Fruit fly (Drosophila melanogaster) whole organism, embryonic: ENCODE data around the gene CG34117.

Experiments
- CG1024 ChIP-seq: fragments of 200-800 bp; sonication (Bioruptor generic); IDR thresholded peaks from 2 replicates; pipeline ENCODE4 v1.3.6; 2022; ENCODE audit warnings: missing biosample characterization, missing genetic modification characterization
- CG12219 ChIP-seq: fragments of 200-800 bp; sonication (Bioruptor generic); optimal IDR thresholded peaks from 3 replicates; lab custom pipeline; 2018; ENCODE audit warnings: missing biosample characterization, mild to moderate bottlenecking, missing genetic modification characterization
- CG12236 ChIP-seq: fragments of 200-800 bp; sonication (Bioruptor generic); optimal IDR thresholded peaks from 2 replicates; lab custom pipeline; 2016; ENCODE audit warnings: missing biosample characterization, missing genetic modification characterization
- CG12942 ChIP-seq: fragments of 200-800 bp; sonication (Bioruptor generic); optimal IDR thresholded peaks from 3 replicates; lab custom pipeline; 2016; ENCODE audit warnings: missing biosample characterization, missing genetic modification characterization
- CG14014 ChIP-seq: fragments of 200-800 bp; sonication (Bioruptor generic); IDR thresholded peaks from 2 replicates; pipeline ENCODE4 v1.3.6; 2022; ENCODE audit warnings: missing biosample characterization, missing genetic modification characterization
- CG14667 ChIP-seq: fragments of 200-800 bp; sonication (Bioruptor generic); IDR thresholded peaks from 2 replicates; pipeline ENCODE4 v1.3.6; 2022; ENCODE audit warnings: missing biosample characterization, missing genetic modification characterization
- CG14965 ChIP-seq: fragments of 200-800 bp; sonication (Bioruptor generic); optimal IDR thresholded peaks from 2 replicates; lab custom pipeline; 2016; ENCODE audit warnings: missing biosample characterization, missing genetic modification characterization, borderline replicate concordance
- CG15514 ChIP-seq: fragments of 200-800 bp; sonication (Bioruptor generic); optimal IDR thresholded peaks from 3 replicates; lab custom pipeline; 2017; ENCODE audit warnings: missing biosample characterization, missing genetic modification characterization, mild to moderate bottlenecking, moderate library complexity, missing genetic modification reagents
- CG2875 ChIP-seq: fragments of 200-800 bp; sonication (Bioruptor generic); optimal IDR thresholded peaks from 2 replicates; lab custom pipeline; 2017; ENCODE audit warnings: missing biosample characterization, mild to moderate bottlenecking, missing genetic modification characterization, missing genetic modification reagents
- CG30431 ChIP-seq: fragments of 200-800 bp; sonication (Bioruptor generic); optimal IDR thresholded peaks from 2 replicates; lab custom pipeline; 2017; ENCODE audit warnings: missing biosample characterization, missing genetic modification characterization
- CG31388 ChIP-seq: fragments of 200-800 bp; sonication (Bioruptor generic); optimal IDR thresholded peaks from 2 replicates; lab custom pipeline; 2016; ENCODE audit warnings: missing biosample characterization, missing genetic modification characterization
- CG4328 ChIP-seq: fragments of 200-800 bp; sonication (Bioruptor generic); optimal IDR thresholded peaks from 3 replicates; lab custom pipeline; 2017; ENCODE audit warnings: missing biosample characterization, missing genetic modification reagents, missing genetic modification characterization
- CG4707 ChIP-seq: fragments of 200-800 bp; sonication (Bioruptor generic); optimal IDR thresholded peaks from 2 replicates; lab custom pipeline; 2018; ENCODE audit warnings: missing biosample characterization, mild to moderate bottlenecking, missing genetic modification characterization, moderate library complexity
- CG4730 ChIP-seq: fragments of 200-800 bp; sonication (Bioruptor generic); IDR thresholded peaks from 2 replicates; pipeline ENCODE4 v1.3.6; 2022; ENCODE audit warnings: missing biosample characterization, missing genetic modification characterization
- CG6765 ChIP-seq: fragments of 200-800 bp; sonication (Bioruptor generic); optimal IDR thresholded peaks from 3 replicates; lab custom pipeline; 2017; ENCODE audit warnings: missing biosample characterization, mild to moderate bottlenecking, missing genetic modification characterization
- CG6813 ChIP-seq: fragments of 200-800 bp; sonication (Bioruptor generic); optimal IDR thresholded peaks from 2 replicates; lab custom pipeline; 2017; ENCODE audit warnings: missing biosample characterization, missing genetic modification characterization, mild to moderate bottlenecking, moderate library complexity, missing genetic modification reagents
- CG7372 ChIP-seq: fragments of 200-800 bp; sonication (Bioruptor generic); IDR thresholded peaks from 2 replicates; pipeline ENCODE4 v1.3.6; 2022; ENCODE audit warnings: missing biosample characterization, missing genetic modification characterization
- CG7839 ChIP-seq: fragments of 200-800 bp; sonication (Bioruptor generic); optimal IDR thresholded peaks from 3 replicates; lab custom pipeline; 2018; ENCODE audit warnings: missing biosample characterization, mild to moderate bottlenecking, missing genetic modification characterization, moderate library complexity
- CG8388 ChIP-seq: fragments of 200-800 bp; sonication (Bioruptor generic); optimal IDR thresholded peaks from 2 replicates; lab custom pipeline; 2019; ENCODE audit warnings: missing biosample characterization, mild to moderate bottlenecking, missing genetic modification characterization, moderate library complexity
- Dfd ChIP-seq, 2 experiments: fragments of >200 bp; optimal IDR thresholded peaks; 2 replicates each; lab custom pipeline; 2017; ENCODE audit warnings: missing biosample characterization in 2 of 2, missing genetic modification characterization in 2 of 2
- Doc3 ChIP-seq: fragments of 200-800 bp; sonication (Bioruptor generic); IDR thresholded peaks from 3 replicates; pipeline ENCODE4 v1.3.6; 2022; ENCODE audit warnings: missing biosample characterization, missing genetic modification characterization; ENCODE audit not compliant: partially characterized antibody
- Dref ChIP-seq: fragments of 200-800 bp; sonication (Bioruptor generic); IDR thresholded peaks from 2 replicates; pipeline ENCODE4 v1.3.6; 2022; ENCODE audit warnings: missing biosample characterization, missing genetic modification characterization
- Gsc ChIP-seq: fragments of 200-800 bp; sonication (Bioruptor generic); IDR thresholded peaks from 2 replicates; pipeline ENCODE4 v1.3.6; 2022; ENCODE audit warnings: missing biosample characterization, missing genetic modification characterization
- HmgZ ChIP-seq: fragments of 200-800 bp; sonication (Bioruptor generic); optimal IDR thresholded peaks from 2 replicates; lab custom pipeline; 2018; ENCODE audit warnings: missing biosample characterization, mild to moderate bottlenecking, missing genetic modification characterization
- Hmx ChIP-seq: fragments of 200-800 bp; sonication (Bioruptor generic); optimal IDR thresholded peaks from 2 replicates; lab custom pipeline; 2016; ENCODE audit warnings: missing biosample characterization, missing genetic modification characterization
- Med ChIP-seq: fragments of 200-800 bp; sonication (Bioruptor generic); peaks from one replicate; lab custom pipeline; 2016; ENCODE audit warnings: missing biosample characterization, missing genetic modification characterization, mild to moderate bottlenecking, inconsistent platforms, moderate library complexity
- Meics ChIP-seq: fragments of 200-800 bp; sonication (Bioruptor generic); optimal IDR thresholded peaks from 2 replicates; lab custom pipeline; 2017; ENCODE audit warnings: missing biosample characterization, mild to moderate bottlenecking, missing genetic modification characterization
- Myb ChIP-seq: fragments of 200-800 bp; sonication (Bioruptor generic); optimal IDR thresholded peaks from 2 replicates; lab custom pipeline; 2016; ENCODE audit warnings: missing biosample characterization, missing genetic modification characterization
- Opbp ChIP-seq: fragments of 200-800 bp; sonication (Bioruptor generic); IDR thresholded peaks from 3 replicates; pipeline ENCODE4 v1.3.6; 2022; ENCODE audit warnings: missing biosample characterization, missing genetic modification characterization; ENCODE audit not compliant: partially characterized antibody
- Pdp1 ChIP-seq, 2 experiments: fragments of 200-800 bp; sonication (Bioruptor generic); optimal IDR thresholded peaks; 3 replicates each; lab custom pipeline; 2016; ENCODE audit warnings: missing biosample characterization in 2 of 2, missing genetic modification characterization in 2 of 2, mild to moderate bottlenecking in 1 of 2, moderate library complexity in 1 of 2
- Ravus ChIP-seq: fragments of 200-800 bp; sonication (Bioruptor generic); IDR thresholded peaks from 2 replicates; pipeline ENCODE4 v1.3.6; 2022; ENCODE audit warnings: missing biosample characterization, missing genetic modification characterization
- Side ChIP-seq: fragments of 200-800 bp; sonication (Bioruptor generic); optimal IDR thresholded peaks from 2 replicates; lab custom pipeline; 2016; ENCODE audit warnings: missing biosample characterization, missing genetic modification characterization
- Sox102F ChIP-seq: fragments of 200-800 bp; sonication (Bioruptor generic); optimal IDR thresholded peaks from 2 replicates; lab custom pipeline; 2018; ENCODE audit warnings: missing biosample characterization, mild to moderate bottlenecking, missing genetic modification characterization, moderate library complexity
- Tbp ChIP-seq: fragments of >200 bp; optimal IDR thresholded peaks from 2 replicates; lab custom pipeline; 2018; ENCODE audit warnings: missing biosample characterization, missing genetic modification characterization
- amos ChIP-seq: fragments of 200-800 bp; sonication (Bioruptor generic); IDR thresholded peaks from 2 replicates; pipeline ENCODE4 v1.3.6; 2022; ENCODE audit warnings: missing biosample characterization, missing genetic modification characterization; ENCODE audit not compliant: partially characterized antibody
- chm ChIP-seq: fragments of 200-800 bp; sonication (Bioruptor generic); IDR thresholded peaks from 2 replicates; pipeline ENCODE4 v1.3.6; 2022; ENCODE audit warnings: missing biosample characterization, missing genetic modification characterization
- ham ChIP-seq: fragments of 200-800 bp; sonication (Bioruptor generic); IDR thresholded peaks from 2 replicates; pipeline ENCODE4 v1.3.6; 2022; ENCODE audit warnings: missing biosample characterization, missing genetic modification characterization
- knrl ChIP-seq: fragments of 200-800 bp; sonication (Bioruptor generic); IDR thresholded peaks from 3 replicates; pipeline ENCODE4 v1.3.6; 2022; ENCODE audit warnings: missing biosample characterization, missing genetic modification characterization; ENCODE audit not compliant: partially characterized antibody
- lab ChIP-seq: fragments of 200-800 bp; sonication (Bioruptor generic); optimal IDR thresholded peaks from 3 replicates; lab custom pipeline; 2017; ENCODE audit warnings: missing biosample characterization, missing genetic modification characterization, mild to moderate bottlenecking, moderate library complexity, missing genetic modification reagents
- lbe ChIP-seq: fragments of 200-800 bp; sonication (Bioruptor generic); optimal IDR thresholded peaks from 2 replicates; lab custom pipeline; 2016; ENCODE audit warnings: missing biosample characterization, mild to moderate bottlenecking, missing genetic modification characterization
- lilli ChIP-seq: fragments of 200-800 bp; sonication (Bioruptor generic); optimal IDR thresholded peaks from 3 replicates; lab custom pipeline; 2016; ENCODE audit warnings: missing biosample characterization, missing genetic modification characterization
- lola ChIP-seq, 3 experiments: fragments of >200 bp in 2 of 3; fragments of 200-800 bp in 1 of 3; sonication (Bioruptor generic) in 1 of 3; optimal IDR thresholded peaks; 2 replicates each; lab custom pipeline; 2017 to 2019; ENCODE audit warnings: missing biosample characterization in 3 of 3, missing genetic modification characterization in 3 of 3, mild to moderate bottlenecking in 1 of 3, moderate library complexity in 1 of 3
- nom ChIP-seq: fragments of 200-800 bp; sonication (Bioruptor generic); optimal IDR thresholded peaks from 2 replicates; lab custom pipeline; 2017; ENCODE audit warnings: missing biosample characterization, missing genetic modification characterization, mild to moderate bottlenecking, moderate library complexity, missing genetic modification reagents
- otp ChIP-seq: fragments of 200-800 bp; sonication (Bioruptor generic); IDR thresholded peaks from 3 replicates; pipeline ENCODE4, ENCODE4 v1.3.6; 2022; ENCODE audit warnings: missing biosample characterization, missing genetic modification characterization
- pho ChIP-seq: fragments of 200-800 bp; sonication (Bioruptor generic); optimal IDR thresholded peaks from 2 replicates; lab custom pipeline; 2016; ENCODE audit warnings: missing biosample characterization, missing genetic modification characterization
- seq ChIP-seq: fragments of 200-800 bp; sonication (Bioruptor generic); IDR thresholded peaks from 2 replicates; pipeline ENCODE4 v1.3.6; 2022; ENCODE audit warnings: missing biosample characterization, missing genetic modification characterization
- tup ChIP-seq: fragments of 200-800 bp; sonication (Bioruptor generic); optimal IDR thresholded peaks from 2 replicates; lab custom pipeline; 2016; ENCODE audit warnings: missing biosample characterization, mild to moderate bottlenecking, missing genetic modification characterization, moderate library complexity
- unc-4 ChIP-seq: fragments of 200-800 bp; sonication (Bioruptor generic); IDR thresholded peaks from 2 replicates; pipeline ENCODE4 v1.3.6; 2022; ENCODE audit warnings: missing biosample characterization, missing genetic modification characterization; ENCODE audit not compliant: partially characterized antibody
- wor ChIP-seq: fragments of 200-800 bp; sonication (Bioruptor generic); IDR thresholded peaks from 2 replicates; pipeline ENCODE4 v1.3.6; 2022; ENCODE audit warnings: missing biosample characterization, missing genetic modification characterization

CG34117 gene

dm6 chr3R:9393542-9394025, 6.3 kb downstream of the CG34117 start (continued):
- TF ChIP-seq Sox102F (GFP tag; lab: Kevin White, UChicago) (peak; percentile 59), amos (GFP tag; lab: Robert Waterston, UW) (no peak), lbe (GFP tag; lab: Kevin White, UChicago) (peak; percentile 90), Gsc (GFP tag; lab: Robert Waterston, UW) (no peak), lilli (GFP tag; lab: Kevin White, UChicago) (no peak), seq (0 out of 2 replicates have a peak, but pooled peaks have one; percentile 45), otp (GFP tag; lab: Robert Waterston, UW) (peak; percentile 72), wor (GFP tag; lab: Robert Waterston, UW) (no peak), ham (GFP tag; lab: Robert Waterston, UW) (no peak), CG14014 (peak; percentile 71), Hmx (no peak), chm (peak; percentile 78), nom (peak; percentile 93), CG12236 (GFP tag; lab: Kevin White, UChicago) (no peak), CG4707 (GFP tag; lab: Kevin White, UChicago) (peak; percentile 61), HmgZ (tag; lab: Kevin White, UChicago) (peak; percentile 48), CG1024 (GFP tag; lab: Robert Waterston, UW) (0 out of 2 replicates have a peak, but pooled peaks have one; percentile 38), Ravus (GFP tag; lab: Robert Waterston, UW) (no peak), CG14667 (peak; percentile 50; the same call in 1 of the 2 replicates), CG8388 (GFP tag; lab: Kevin White, UChicago) (peak; percentile 72), lola (GFP tag; optimal IDR thresholded peaks at IDR 0.05; lab: Kevin White, UChicago) (peak in 1 of 3 experiments; percentile 86), CG7372 (peak; percentile 53), CG2875 (peak; percentile 70), CG12942 (GFP tag; lab: Kevin White, UChicago) (peak; percentile 23), Myb (no peak), CG15514 (peak; percentile 48), Dfd (GFP tag; optimal IDR thresholded peaks at IDR 0.05; lab: Kevin White, UChicago) (no peak), Tbp (GFP tag; lab: Kevin White, UChicago) (no peak), CG14965 (no peak), lab (GFP tag; lab: Kevin White, UChicago) (peak; percentile 84), pho (GFP tag; lab: Kevin White, UChicago) (no peak), CG31388 (GFP tag; lab: Kevin White, UChicago) (no peak), Med (GFP tag; lab: Kevin White, UChicago) (peak; percentile 84), Opbp (GFP tag; lab: Robert Waterston, UW) (no peak), CG6765 (GFP tag; lab: Kevin White, UChicago) (peak; percentile 20), Pdp1 (GFP tag; optimal IDR thresholded peaks at IDR 0.05; lab: Kevin White, UChicago) (peak in 1 of 2 experiments; percentile 44), unc-4 (GFP tag; lab: Robert Waterston, UW) (no peak), CG6813 (GFP tag; lab: Kevin White, UChicago) (peak; percentile 85), CG4328 (peak; percentile 44), CG4730 (peak; percentile 49; the same call in 1 of the 2 replicates), CG30431 (GFP tag; lab: Kevin White, UChicago) (peak; percentile 29), Dref (GFP tag; lab: Robert Waterston, UW) (no peak), Doc3 (no peak), Meics (GFP tag; lab: Kevin White, UChicago) (peak; percentile 68), CG7839 (tag; lab: Kevin White, UChicago) (peak; percentile 76), knrl (GFP tag; lab: Robert Waterston, UW) (0 out of 3 replicates have a peak, but pooled peaks have one; percentile 14), tup (GFP tag; lab: Kevin White, UChicago) (peak; percentile 44), CG12219 (GFP tag; lab: Kevin White, UChicago) (peak; percentile 73), Side (GFP tag; lab: Kevin White, UChicago) (peak; percentile 29)
